Worm (Caenorhabditis elegans): Measurements from ENCODE around the gene str-118.
A peak's percentile ranks its signal among the peaks of the same experiment; 100 is the strongest.

Gene str-118

ce11 chrV:10058748-10059147 lies 6.8 kb downstream of the str-118 start:
- TF ChIP-seq nhr-76 (tag; optimal IDR thresholded peaks at IDR 0.05) (peak; percentile 59), nfya-1 (tag; optimal IDR thresholded peaks at IDR 0.05; ENCODE audit: insufficient read depth) (no peak), nhr-28 (tag; optimal IDR thresholded peaks at IDR 0.05) (no peak)

- TF ChIP-seq eor-1 (tag; optimal IDR thresholded peaks at IDR 0.05) (no peak), elt-1 (tag; optimal IDR thresholded peaks at IDR 0.05) (no peak), nhr-76 (tag; optimal IDR thresholded peaks at IDR 0.05) (peak; percentile 61), egl-27 (tag; optimal IDR thresholded peaks at IDR 0.05) (no peak), jun-1 (tag; optimal IDR thresholded peaks at IDR 0.05) (no peak), nhr-237 (tag; optimal IDR thresholded peaks at IDR 0.05) (no peak), nhr-28 (tag; optimal IDR thresholded peaks at IDR 0.05) (no peak), nhr-43 (tag; optimal IDR thresholded peaks at IDR 0.05; ENCODE audit: poor library complexity, severe bottlenecking) (no peak), lin-15B (tag; optimal IDR thresholded peaks at IDR 0.05) (no peak), nhr-23 (tag; optimal IDR thresholded peaks at IDR 0.05) (no peak), nhr-25 (tag; optimal IDR thresholded peaks at IDR 0.05) (no peak), mdl-1 (tag; optimal IDR thresholded peaks at IDR 0.05) (no peak), fkh-2 (tag; optimal IDR thresholded peaks at IDR 0.05) (no peak), mml-1 (tag; optimal IDR thresholded peaks at IDR 0.05) (no peak), nfya-1 (tag; optimal IDR thresholded peaks at IDR 0.05; ENCODE audit: insufficient read depth) (peak; percentile 7)
These were observed 8.1 kb downstream of the str-118 start for ce11 chrV:10060039-10060438.

ce11 chrV:10064221-10064620 lies 12.3 kb downstream of the str-118 start, which contains the start of gene fipr-13:
Gene fipr-13 (plus strand): TSS chrV:10064521.
- TF ChIP-seq aly-2 (tag; optimal IDR thresholded peaks at IDR 0.05), result no peak
- TF ChIP-seq elt-2 (tag; optimal IDR thresholded peaks at IDR 0.05), result no peak
- no peak for TF ChIP-seq fkh-2 (tag; optimal IDR thresholded peaks at IDR 0.05)
- no peak for TF ChIP-seq eor-1 (tag; optimal IDR thresholded peaks at IDR 0.05)
- TF ChIP-seq unc-39 (tag; optimal IDR thresholded peaks at IDR 0.05), result no peak
- TF ChIP-seq hmg-11 (tag; optimal IDR thresholded peaks at IDR 0.05), result no peak
- TF ChIP-seq ceh-9 (tag; optimal IDR thresholded peaks at IDR 0.05), result no peak
- no peak for TF ChIP-seq pqm-1 (tag; optimal IDR thresholded peaks at IDR 0.05)
- TF ChIP-seq nhr-67 (tag; optimal IDR thresholded peaks at IDR 0.05), result no peak
- TF ChIP-seq snpc-4 (tag; optimal IDR thresholded peaks at IDR 0.05), result no peak
- no peak for TF ChIP-seq nhr-43 (tag; optimal IDR thresholded peaks at IDR 0.05; ENCODE audit: poor library complexity, severe bottlenecking)
- TF ChIP-seq lin-39 (tag; optimal IDR thresholded peaks at IDR 0.05), result no peak
- TF ChIP-seq ztf-4 (tag; optimal IDR thresholded peaks at IDR 0.05), result no peak
- no peak for TF ChIP-seq nhr-28 (tag; optimal IDR thresholded peaks at IDR 0.05)

- TF ChIP-seq hmg-11 (tag; optimal IDR thresholded peaks at IDR 0.05) (no peak), elt-2 (tag; optimal IDR thresholded peaks at IDR 0.05) (no peak), aly-2 (tag; optimal IDR thresholded peaks at IDR 0.05) (no peak), nhr-28 (tag; optimal IDR thresholded peaks at IDR 0.05) (no peak), ztf-4 (tag; optimal IDR thresholded peaks at IDR 0.05) (no peak), ztf-11 (tag; optimal IDR thresholded peaks at IDR 0.05) (no peak), nhr-12 (tag; optimal IDR thresholded peaks at IDR 0.05) (no peak), unc-62 (GFP tag; optimal IDR thresholded peaks at IDR 0.05) (no peak), jun-1 (tag; optimal IDR thresholded peaks at IDR 0.05) (no peak), ama-1 (optimal IDR thresholded peaks at IDR 0.05) (no peak)
These were observed 13.7 kb downstream of the str-118 start for ce11 chrV:10065679-10066078.

- TF ChIP-seq ama-1 (optimal IDR thresholded peaks at IDR 0.05) (no peak), nhr-76 (tag; optimal IDR thresholded peaks at IDR 0.05) (peak; percentile 43)
These were observed 14.8 kb downstream of the str-118 start, which contains the start of gene npr-39 for ce11 chrV:10066769-10067168. Gene npr-39 (plus strand): TSS chrV:10067069.

ce11 chrV:10070541-10070940 lies 18.6 kb downstream of the str-118 start, which contains the start of gene nhr-192:
Gene nhr-192 (minus strand): TSS chrV:10070641.
- no peak for TF ChIP-seq elt-3 (tag; optimal IDR thresholded peaks at IDR 0.05)
- no peak for TF ChIP-seq eor-1 (tag; optimal IDR thresholded peaks at IDR 0.05)
- no peak for TF ChIP-seq nhr-43 (tag; optimal IDR thresholded peaks at IDR 0.05; ENCODE audit: poor library complexity, severe bottlenecking)
- no peak for TF ChIP-seq snpc-4 (tag; optimal IDR thresholded peaks at IDR 0.05)
- no peak for TF ChIP-seq nfya-1 (tag; optimal IDR thresholded peaks at IDR 0.05; ENCODE audit: insufficient read depth)
- TF ChIP-seq fos-1 (tag; optimal IDR thresholded peaks at IDR 0.05), result no peak
- no peak for TF ChIP-seq ceh-28 (tag; optimal IDR thresholded peaks at IDR 0.05)
- no peak for TF ChIP-seq ztf-11 (tag; optimal IDR thresholded peaks at IDR 0.05)
- TF ChIP-seq mml-1 (tag; optimal IDR thresholded peaks at IDR 0.05), result no peak
- TF ChIP-seq R02D3.7 (tag; optimal IDR thresholded peaks at IDR 0.05), result no peak
- TF ChIP-seq skn-1 (tag; optimal IDR thresholded peaks at IDR 0.05), result no peak
